Worm (Caenorhabditis elegans): ENCODE results near the gene D1054.8.
A peak's percentile ranks its signal among the peaks of the same experiment; 100 is the strongest.

The D1054.8 gene

ce11 chrV:10741357-10741756 lies 42.8 kb upstream of the D1054.8 start, which contains the start of gene ZC302.3:
Gene ZC302.3 (minus strand): TSS chrV:10741457.
- no peak for TF ChIP-seq ceh-16 (tag; optimal IDR thresholded peaks at IDR 0.05)
- TF ChIP-seq lin-15B (tag; optimal IDR thresholded peaks at IDR 0.05) = no peak
- TF ChIP-seq nhr-28 (tag; optimal IDR thresholded peaks at IDR 0.05) = no peak
- no peak for TF ChIP-seq ztf-4 (tag; optimal IDR thresholded peaks at IDR 0.05)

ce11 chrV:10743649-10744048 lies 40.5 kb upstream of the D1054.8 start, which contains the start of gene srj-22:
Gene srj-22 (minus strand): TSS chrV:10743749.
- TF ChIP-seq ceh-82 (tag; optimal IDR thresholded peaks at IDR 0.05) (no peak), lin-39 (tag; optimal IDR thresholded peaks at IDR 0.05) (no peak), egl-5 (tag; optimal IDR thresholded peaks at IDR 0.05) (no peak), ceh-16 (tag; optimal IDR thresholded peaks at IDR 0.05) (no peak), egl-27 (tag; optimal IDR thresholded peaks at IDR 0.05) (no peak), elt-2 (tag; optimal IDR thresholded peaks at IDR 0.05) (no peak), nhr-77 (tag; optimal IDR thresholded peaks at IDR 0.05) (no peak), jun-1 (tag; optimal IDR thresholded peaks at IDR 0.05) (no peak), nfya-1 (tag; optimal IDR thresholded peaks at IDR 0.05; ENCODE audit: insufficient read depth) (no peak), nhr-43 (tag; optimal IDR thresholded peaks at IDR 0.05; ENCODE audit: poor library complexity, severe bottlenecking) (no peak), lin-15B (tag; optimal IDR thresholded peaks at IDR 0.05) (no peak), elt-3 (tag; optimal IDR thresholded peaks at IDR 0.05) (no peak), fkh-10 (GFP tag; optimal IDR thresholded peaks at IDR 0.05) (no peak), ceh-28 (tag; optimal IDR thresholded peaks at IDR 0.05) (no peak), ztf-11 (tag; optimal IDR thresholded peaks at IDR 0.05) (no peak), snpc-4 (tag; optimal IDR thresholded peaks at IDR 0.05) (no peak), nhr-28 (tag; optimal IDR thresholded peaks at IDR 0.05) (no peak), lsy-12 (tag; optimal IDR thresholded peaks at IDR 0.05) (no peak), nhr-67 (tag; optimal IDR thresholded peaks at IDR 0.05) (no peak)

ce11 chrV:10745034-10745433 lies 39.1 kb upstream of the D1054.8 start, which contains the start of gene srj-21:
Gene srj-21 (plus strand): TSS chrV:10745334.
- TF ChIP-seq ama-1 (optimal IDR thresholded peaks at IDR 0.05) (no peak), ztf-4 (tag; optimal IDR thresholded peaks at IDR 0.05) (no peak), lin-15B (tag; optimal IDR thresholded peaks at IDR 0.05) (no peak), egl-5 (tag; optimal IDR thresholded peaks at IDR 0.05) (no peak), elt-1 (tag; optimal IDR thresholded peaks at IDR 0.05) (no peak)

ce11 chrV:10747263-10747951 lies 36.7 kb upstream of the D1054.8 start, which contains the start of the genes selt-1.2 and F28H7.2:
Gene selt-1.2 (minus strand): TSS chrV:10747363.
Gene F28H7.2 (plus strand): TSS chrV:10747901.
- TF ChIP-seq pha-4 (tag; optimal IDR thresholded peaks at IDR 0.05) (no peak), pqm-1 (tag; optimal IDR thresholded peaks at IDR 0.05) (peak; percentile 40), sea-2 (GFP tag; optimal IDR thresholded peaks at IDR 0.05) (no peak), ceh-9 (tag; optimal IDR thresholded peaks at IDR 0.05) (no peak), nhr-76 (tag; optimal IDR thresholded peaks at IDR 0.05) (no peak), mdl-1 (tag; optimal IDR thresholded peaks at IDR 0.05) (no peak), jun-1 (tag; optimal IDR thresholded peaks at IDR 0.05) (no peak)

- TF ChIP-seq pha-4 (tag; optimal IDR thresholded peaks at IDR 0.05) (no peak), lsy-12 (tag; optimal IDR thresholded peaks at IDR 0.05) (no peak), egl-5 (tag; optimal IDR thresholded peaks at IDR 0.05) (no peak), nhr-23 (tag; optimal IDR thresholded peaks at IDR 0.05) (no peak), elt-2 (tag; optimal IDR thresholded peaks at IDR 0.05) (peak; percentile 95), nhr-237 (tag; optimal IDR thresholded peaks at IDR 0.05) (no peak), elt-3 (tag; optimal IDR thresholded peaks at IDR 0.05) (no peak), R02D3.7 (tag; optimal IDR thresholded peaks at IDR 0.05) (no peak), fkh-2 (tag; optimal IDR thresholded peaks at IDR 0.05) (no peak), nhr-67 (tag; optimal IDR thresholded peaks at IDR 0.05) (no peak), jun-1 (tag; optimal IDR thresholded peaks at IDR 0.05) (peak; percentile 61), sea-2 (GFP tag; optimal IDR thresholded peaks at IDR 0.05) (no peak), nfya-1 (tag; optimal IDR thresholded peaks at IDR 0.05; ENCODE audit: insufficient read depth) (no peak), egl-27 (tag; optimal IDR thresholded peaks at IDR 0.05) (no peak), pqm-1 (tag; optimal IDR thresholded peaks at IDR 0.05) (peak; percentile 96), fos-1 (tag; optimal IDR thresholded peaks at IDR 0.05) (no peak), elt-1 (tag; optimal IDR thresholded peaks at IDR 0.05) (no peak), ZK546.5 (tag; optimal IDR thresholded peaks at IDR 0.05) (no peak), nhr-12 (tag; optimal IDR thresholded peaks at IDR 0.05) (no peak)
Measured at ce11 chrV:10750630-10751029, 33.5 kb upstream of the D1054.8 start, which contains the start of gene F28H7.3. Gene F28H7.3 (minus strand): TSS chrV:10750788.

All from whole organism, L3 larva.